Worm (Caenorhabditis elegans) whole organism, L1 larva: ENCODE results near the gene C14F11.4.

Source experiments
- ces-1 ChIP-seq: fragments of 150-350 bp; optimal IDR thresholded peaks from 2 replicates; lab custom pipeline; 2014; ENCODE audit warnings: missing biosample characterization, missing genetic modification reagents, missing genetic modification characterization
- hlh-4 ChIP-seq: sonication (generic microtip); optimal IDR thresholded peaks from 2 replicates; lab custom pipeline; 2016; ENCODE audit warnings: mild to moderate bottlenecking, missing genetic modification characterization, missing compliant biosample characterization
- lin-39 ChIP-seq: fragments of 150-350 bp; optimal IDR thresholded peaks from 2 replicates; lab custom pipeline; 2014; ENCODE audit warnings: missing biosample characterization, missing genetic modification reagents, missing genetic modification characterization
- mdl-1 ChIP-seq, 2 experiments: fragments of 150-350 bp; optimal IDR thresholded peaks; 2 replicates each; lab custom pipeline; 2014 to 2017; ENCODE audit warnings: missing biosample characterization in 2 of 2, missing genetic modification characterization in 2 of 2, inconsistent platforms in 1 of 2
- mep-1 ChIP-seq: fragments of 150-350 bp; optimal IDR thresholded peaks from 2 replicates; lab custom pipeline; 2014; ENCODE audit warnings: missing biosample characterization, missing genetic modification characterization
- unc-130 ChIP-seq: fragments of 150-350 bp; optimal IDR thresholded peaks from 2 replicates; lab custom pipeline; 2017; ENCODE audit warnings: missing biosample characterization, missing genetic modification characterization, inconsistent platforms
- vab-15 ChIP-seq: sonication (generic microtip); optimal IDR thresholded peaks from 2 replicates; lab custom pipeline; 2017; ENCODE audit warnings: missing genotype, mild to moderate bottlenecking, missing genetic modification characterization, missing compliant biosample characterization

DNA sequence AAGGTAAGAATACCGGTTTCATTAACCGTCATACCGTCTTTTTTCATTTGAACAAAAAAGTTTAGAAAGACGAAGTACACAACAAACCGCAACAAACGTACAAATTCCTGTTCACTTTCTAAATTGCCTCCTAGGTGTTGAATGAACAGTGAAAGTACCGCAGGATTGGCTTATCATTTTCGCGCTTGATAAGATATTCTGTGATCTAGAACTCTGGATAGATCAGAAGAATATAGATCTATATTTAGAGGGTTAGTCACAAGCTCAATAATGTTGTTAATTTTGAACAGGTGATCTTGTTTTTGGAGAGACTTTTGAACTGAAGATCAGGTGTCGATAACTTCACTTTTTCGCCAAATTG is 21.8 kb upstream of the C14F11.4 start:
- TF ChIP-seq mdl-1 (tag; optimal IDR thresholded peaks at IDR 0.05; lab: Kevin White, UChicago) (no peak), hlh-4 (tag; lab: Kevin White, UChicago) (no peak), ces-1 (GFP tag; lab: Kevin White, UChicago) (no peak), vab-15 (tag; lab: Kevin White, UChicago) (no peak), unc-130 (no peak), mep-1 (tag; lab: Kevin White, UChicago) (no peak), lin-39 (tag; lab: Kevin White, UChicago) (no peak)
